Fruit fly (Drosophila melanogaster) whole organism: Measurements from ENCODE around the gene His3.3A.

Experiments used
- CG8478 ChIP-seq: fragments of >200 bp; optimal IDR thresholded peaks from 2 replicates; lab custom pipeline; 2018; ENCODE audit warnings: inconsistent platforms
- Dll ChIP-seq: fragments of >200 bp; optimal IDR thresholded peaks from 2 replicates; lab custom pipeline; 2017
- psq ChIP-seq: fragments of >200 bp; optimal IDR thresholded peaks from 2 replicates; lab custom pipeline; 2017
- usp ChIP-seq: fragments of >200 bp; optimal IDR thresholded peaks from 2 replicates; lab custom pipeline; 2017; ENCODE audit warnings: missing biosample characterization, missing genetic modification characterization, mixed read lengths

DNA sequence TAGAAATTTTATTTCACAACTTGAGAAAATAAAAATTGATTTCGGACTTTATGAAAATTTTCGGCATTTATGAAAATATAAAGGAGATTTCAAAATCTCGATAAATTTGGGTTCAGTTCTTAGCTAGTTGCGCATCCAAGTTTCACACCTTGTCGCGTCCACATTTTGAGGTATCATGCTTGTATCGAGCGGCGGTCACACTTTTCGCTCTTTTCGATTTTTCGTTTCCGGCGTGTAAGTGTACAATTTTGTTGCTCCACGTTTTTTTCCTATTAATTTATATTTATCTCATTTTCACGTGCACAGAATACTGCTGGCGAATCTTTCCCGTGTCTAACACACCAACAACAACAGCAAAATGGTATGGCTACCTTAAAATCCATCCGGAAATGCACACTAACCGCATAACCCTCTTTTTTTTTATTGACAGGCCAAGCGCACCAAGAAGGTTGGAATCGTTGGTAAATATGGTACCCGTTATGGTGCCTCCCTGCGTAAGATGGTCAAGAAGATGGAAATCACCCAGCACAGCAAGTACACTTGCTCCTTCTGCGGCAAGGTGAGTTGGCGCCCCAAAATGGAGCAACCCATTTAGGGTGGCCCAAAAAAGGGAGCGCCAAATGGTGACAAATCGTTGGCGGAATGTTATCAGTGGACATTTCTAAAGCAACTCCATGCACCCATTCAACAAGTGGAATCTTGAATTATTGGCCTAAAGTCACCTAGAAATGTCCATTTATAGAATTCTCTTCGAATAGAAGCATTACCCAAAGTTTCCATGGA is 16.1 kb downstream of the His3.3A start, which contains the start of gene RpL37A:
- TF ChIP-seq psq (lab: Kevin White, UChicago) (no peak), usp (GFP tag; lab: Kevin White, UChicago) (no peak), Dll (lab: Kevin White, UChicago) (no peak), CG8478 (no peak)
